Worm (Caenorhabditis elegans): ENCODE data around the gene srbc-33.

DNA sequence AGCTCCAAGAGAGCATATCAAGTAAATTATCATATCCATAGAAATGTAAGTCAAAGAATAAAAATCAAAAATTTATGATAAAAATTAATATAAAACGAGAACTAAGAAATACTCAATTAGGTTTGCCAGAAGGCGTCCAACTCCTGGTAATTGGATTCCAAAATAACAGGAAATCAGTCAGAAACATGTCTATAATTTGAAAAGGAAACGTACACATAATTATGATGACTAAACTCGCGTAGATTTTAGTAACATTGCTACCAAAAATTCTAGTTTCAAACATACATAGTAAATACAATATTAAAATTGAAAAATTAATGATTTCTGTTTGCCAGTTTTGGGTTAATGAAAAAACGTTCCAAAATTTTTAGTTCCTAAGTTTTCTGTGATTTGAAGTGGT, at the start of gene srbc-33:
- TF ChIP-seq ztf-4 (tag; optimal IDR thresholded peaks at IDR 0.05) (no peak), ZK546.5 (tag; optimal IDR thresholded peaks at IDR 0.05) (no peak), fos-1 (tag; optimal IDR thresholded peaks at IDR 0.05) (no peak), elt-3 (tag; optimal IDR thresholded peaks at IDR 0.05) (no peak), ama-1 (optimal IDR thresholded peaks at IDR 0.05) (no peak), elt-1 (tag; optimal IDR thresholded peaks at IDR 0.05) (no peak), ceh-82 (tag; optimal IDR thresholded peaks at IDR 0.05) (no peak), lin-39 (tag; optimal IDR thresholded peaks at IDR 0.05) (no peak), dmd-4 (tag; optimal IDR thresholded peaks at IDR 0.05) (no peak)

Data from whole organism, L2 larva.